Worm (Caenorhabditis elegans): ENCODE results near the gene lelo-1.

Gene lelo-1

ce11 chrII:6241758-6242157, 4.4 kb upstream of the lelo-1 start, which contains the start of gene T24H7.8:
T24H7.8 (plus strand) TSS chrII:6242058.
- TF ChIP-seq pax-1 (tag; optimal IDR thresholded peaks at IDR 0.05) (no peak), ahr-1 (tag; optimal IDR thresholded peaks at IDR 0.05) (no peak), madf-2 (tag; optimal IDR thresholded peaks at IDR 0.05) (no peak), sox-2 (GFP tag; IDR thresholded peaks at IDR 0.05) (no peak), fax-1 (tag; optimal IDR thresholded peaks at IDR 0.05) (no peak), hlh-15 (tag; optimal IDR thresholded peaks at IDR 0.05) (no peak), pqm-1 (tag; optimal IDR thresholded peaks at IDR 0.05) (no peak), Y22D7AL.16 (tag; optimal IDR thresholded peaks at IDR 0.05) (no peak), ceh-24 (tag; optimal IDR thresholded peaks at IDR 0.05) (no peak), ama-1 (optimal IDR thresholded peaks at IDR 0.05) (no peak), ceh-6 (GFP tag; optimal IDR thresholded peaks at IDR 0.05) (no peak), che-1 (tag; optimal IDR thresholded peaks at IDR 0.05) (no peak), pha-2 (tag; optimal IDR thresholded peaks at IDR 0.05) (no peak), ceh-30 (tag; optimal IDR thresholded peaks at IDR 0.05) (no peak), hlh-6 (tag; optimal IDR thresholded peaks at IDR 0.05) (no peak)

- TF ChIP-seq zip-5 (tag; optimal IDR thresholded peaks at IDR 0.05), result no peak
- no peak for TF ChIP-seq eyg-1 (tag; optimal IDR thresholded peaks at IDR 0.05)
- TF ChIP-seq nhr-11 (tag; optimal IDR thresholded peaks at IDR 0.05), result no peak
- TF ChIP-seq dve-1 (tag; optimal IDR thresholded peaks at IDR 0.05), result no peak
- no peak for TF ChIP-seq K09A11.1 (tag; optimal IDR thresholded peaks at IDR 0.05; ENCODE audit: insufficient read depth)
- no peak for TF ChIP-seq ttx-3 (tag; optimal IDR thresholded peaks at IDR 0.05)
- TF ChIP-seq npax-4 (tag; optimal IDR thresholded peaks at IDR 0.05), result no peak
- TF ChIP-seq pha-2 (tag; optimal IDR thresholded peaks at IDR 0.05), result no peak
- no peak for TF ChIP-seq pat-9 (tag; optimal IDR thresholded peaks at IDR 0.05)
- TF ChIP-seq C38D4.7 (GFP tag; optimal IDR thresholded peaks at IDR 0.05), result no peak
- TF ChIP-seq ceh-18 (tag; optimal IDR thresholded peaks at IDR 0.05), result no peak
Observed at ce11 chrII:6244171-6244570, 2.0 kb upstream of the lelo-1 start, which contains the start of gene tat-4. tat-4 (minus strand) TSS chrII:6244287.

DNA sequence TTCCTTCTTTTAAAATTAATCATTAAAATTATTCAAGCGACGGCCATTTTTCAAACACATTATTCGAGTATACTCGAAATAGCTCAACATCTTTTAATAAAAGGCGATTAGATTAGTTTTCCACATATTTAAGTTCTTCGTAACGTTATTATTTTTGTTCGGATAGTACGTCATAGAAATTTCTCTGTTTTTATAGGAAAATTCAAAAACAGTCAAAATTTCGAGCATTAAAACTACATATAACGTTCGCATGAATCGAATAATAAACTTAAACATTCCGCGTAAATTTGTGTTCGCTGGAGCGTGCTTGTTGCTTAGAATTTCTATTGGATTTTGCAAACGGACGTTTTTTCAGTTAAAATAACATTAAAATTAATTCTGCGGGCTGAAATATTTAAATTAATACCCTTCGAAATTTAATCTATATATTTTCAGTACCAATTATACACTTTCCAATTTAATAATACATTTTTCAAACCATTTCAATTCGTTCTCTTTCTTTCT, 903 bp upstream of the lelo-1 start, which contains the start of gene blos-4:
Gene blos-4 (plus strand): TSS at position 51 of the 504 bp plus-strand sequence.
- no peak for TF ChIP-seq fkh-10 (GFP tag; optimal IDR thresholded peaks at IDR 0.05)
- TF ChIP-seq ahr-1 (tag; optimal IDR thresholded peaks at IDR 0.05), result no peak
- TF ChIP-seq C08G9.2 (tag; optimal IDR thresholded peaks at IDR 0.05), result no peak
- no peak for TF ChIP-seq gmeb-2 (tag; optimal IDR thresholded peaks at IDR 0.05)
- no peak for TF ChIP-seq dmd-4 (tag; optimal IDR thresholded peaks at IDR 0.05; ENCODE audit: borderline replicate concordance)
- TF ChIP-seq fax-1 (tag; optimal IDR thresholded peaks at IDR 0.05), result no peak
- no peak for TF ChIP-seq eyg-1 (tag; optimal IDR thresholded peaks at IDR 0.05)
- no peak for TF ChIP-seq syd-9 (tag; optimal IDR thresholded peaks at IDR 0.05)
- no peak for TF ChIP-seq nhr-232 (tag; optimal IDR thresholded peaks at IDR 0.05)
- TF ChIP-seq nhr-11 (tag; optimal IDR thresholded peaks at IDR 0.05), result no peak

DNA sequence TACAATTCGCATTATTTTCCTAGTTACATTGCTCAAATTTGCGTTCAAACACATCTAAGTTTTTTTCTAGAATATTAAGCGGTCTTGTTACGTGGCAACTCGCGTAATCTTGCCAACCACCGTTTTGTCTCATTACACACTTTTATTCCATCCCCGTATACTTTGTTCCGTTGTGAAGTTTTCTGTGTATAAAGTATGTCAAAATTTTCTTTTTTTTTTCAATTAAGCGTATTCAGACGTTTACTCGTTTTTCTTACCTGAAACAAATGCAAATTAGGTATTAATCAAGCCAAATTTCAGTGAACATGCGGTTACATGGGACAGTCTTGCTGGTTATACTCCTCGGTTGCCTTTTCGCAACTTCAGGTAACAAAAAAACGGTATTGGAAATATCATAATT, 857 bp downstream of the lelo-1 start, which contains the start of gene T24H7.2:
Gene T24H7.2 (plus strand): TSS at position 301 of the 400 bp plus-strand sequence.
- TF ChIP-seq unc-42 (tag; optimal IDR thresholded peaks at IDR 0.05), result no peak
- no peak for TF ChIP-seq syd-9 (tag; optimal IDR thresholded peaks at IDR 0.05)
- TF ChIP-seq sox-4 (tag; optimal IDR thresholded peaks at IDR 0.05), result no peak
- no peak for TF ChIP-seq zip-5 (tag; optimal IDR thresholded peaks at IDR 0.05)
- no peak for TF ChIP-seq sox-2 (GFP tag; IDR thresholded peaks at IDR 0.05)

ce11 chrII:6248029-6248428, 1.9 kb downstream of the lelo-1 start:
- TF ChIP-seq ttx-3 (tag; optimal IDR thresholded peaks at IDR 0.05) (no peak), madf-2 (tag; optimal IDR thresholded peaks at IDR 0.05) (no peak), K02D7.2 (tag; optimal IDR thresholded peaks at IDR 0.05) (no peak), ceh-34 (tag; optimal IDR thresholded peaks at IDR 0.05) (no peak), rnt-1 (tag; optimal IDR thresholded peaks at IDR 0.05) (no peak), tbx-2 (tag; optimal IDR thresholded peaks at IDR 0.05) (no peak), ceh-22 (tag; optimal IDR thresholded peaks at IDR 0.05) (no peak), ceh-48 (tag; optimal IDR thresholded peaks at IDR 0.05) (no peak), pha-4 (tag; optimal IDR thresholded peaks at IDR 0.05) (no peak)

All from whole organism, late embryonic.